Fruit fly (Drosophila melanogaster) whole organism, embryonic: Measurements from ENCODE around the gene CycG.

Source experiments
- Bdp1 ChIP-seq: fragments of 200-800 bp; sonication (Bioruptor generic); optimal IDR thresholded peaks from 3 replicates; lab custom pipeline; 2016; ENCODE audit warnings: missing biosample characterization, missing genetic modification characterization
- C15 ChIP-seq: fragments of 200-800 bp; sonication (Bioruptor generic); IDR thresholded peaks from 3 replicates; pipeline ENCODE4 v1.3.6; 2022; ENCODE audit warnings: missing biosample characterization, missing genetic modification characterization
- CG10959 ChIP-seq: fragments of 200-800 bp; sonication (Bioruptor generic); IDR thresholded peaks from 2 replicates; pipeline ENCODE4 v1.3.6; 2022; ENCODE audit warnings: missing biosample characterization, missing genetic modification characterization
- CG12299 ChIP-seq: fragments of 200-800 bp; sonication (Bioruptor generic); optimal IDR thresholded peaks from 2 replicates; lab custom pipeline; 2018; ENCODE audit warnings: missing biosample characterization, mild to moderate bottlenecking, missing genetic modification characterization
- CG12659 ChIP-seq: fragments of 200-800 bp; sonication (Bioruptor generic); optimal IDR thresholded peaks from 3 replicates; lab custom pipeline; 2017; ENCODE audit warnings: mild to moderate bottlenecking, missing biosample characterization, missing genetic modification reagents, missing genetic modification characterization
- CG13624 ChIP-seq: fragments of 200-800 bp; sonication (Bioruptor generic); optimal IDR thresholded peaks from 2 replicates; lab custom pipeline; 2016; ENCODE audit warnings: missing biosample characterization, missing genetic modification characterization
- CG13894 ChIP-seq: fragments of 200-800 bp; sonication (Bioruptor generic); optimal IDR thresholded peaks from 3 replicates; lab custom pipeline; 2018; ENCODE audit warnings: missing biosample characterization, mild to moderate bottlenecking, missing genetic modification characterization, moderate library complexity
- CG15479 ChIP-seq: fragments of 200-800 bp; sonication (Bioruptor generic); optimal IDR thresholded peaks from 3 replicates; lab custom pipeline; 2019; ENCODE audit warnings: missing biosample characterization, mild to moderate bottlenecking, missing genetic modification characterization, moderate library complexity
- CG17186 ChIP-seq: fragments of 200-800 bp; sonication (Bioruptor generic); optimal IDR thresholded peaks from 3 replicates; lab custom pipeline; 2017; ENCODE audit warnings: missing biosample characterization, missing genetic modification reagents, missing genetic modification characterization
- CG1832 ChIP-seq: fragments of 200-800 bp; sonication (Bioruptor generic); optimal IDR thresholded peaks from 2 replicates; lab custom pipeline; 2017; ENCODE audit warnings: missing biosample characterization, mild to moderate bottlenecking, missing genetic modification characterization, inconsistent platforms
- CG18599 ChIP-seq: fragments of 200-800 bp; sonication (Bioruptor generic); optimal IDR thresholded peaks from 3 replicates; lab custom pipeline; 2017; ENCODE audit warnings: missing biosample characterization, missing genetic modification characterization, mild to moderate bottlenecking, moderate library complexity, missing genetic modification reagents
- CG18619 ChIP-seq: fragments of 200-800 bp; sonication (Bioruptor generic); optimal IDR thresholded peaks from 3 replicates; lab custom pipeline; 2017; ENCODE audit warnings: missing biosample characterization, mild to moderate bottlenecking, missing genetic modification characterization
- CG2678 ChIP-seq: fragments of 200-800 bp; sonication (Bioruptor generic); optimal IDR thresholded peaks from 3 replicates; lab custom pipeline; 2019; ENCODE audit warnings: missing biosample characterization, mild to moderate bottlenecking, missing genetic modification characterization, moderate library complexity
- CG30020 ChIP-seq: fragments of 200-800 bp; optimal IDR thresholded peaks from 2 replicates; lab custom pipeline; 2019; ENCODE audit warnings: missing biosample characterization, mild to moderate bottlenecking, missing genetic modification characterization, moderate library complexity
- CG31224 ChIP-seq: fragments of 200-800 bp; sonication (Bioruptor generic); IDR thresholded peaks from 2 replicates; pipeline ENCODE4 v1.3.6; 2022; ENCODE audit warnings: missing biosample characterization, missing genetic modification characterization
- CG3407 ChIP-seq: fragments of 200-800 bp; sonication (Bioruptor generic); optimal IDR thresholded peaks from 2 replicates; lab custom pipeline; 2018; ENCODE audit warnings: missing biosample characterization, mild to moderate bottlenecking, missing genetic modification characterization
- CG34376 ChIP-seq: fragments of 200-800 bp; sonication (Bioruptor generic); optimal IDR thresholded peaks from 2 replicates; lab custom pipeline; 2018; ENCODE audit warnings: missing biosample characterization, mild to moderate bottlenecking, missing genetic modification characterization
- CG4854 ChIP-seq: fragments of 200-800 bp; sonication (Bioruptor generic); optimal IDR thresholded peaks from 2 replicates; lab custom pipeline; 2016; ENCODE audit warnings: missing biosample characterization, missing genetic modification characterization, inconsistent platforms
- CG6813 ChIP-seq: fragments of 200-800 bp; sonication (Bioruptor generic); optimal IDR thresholded peaks from 2 replicates; lab custom pipeline; 2017; ENCODE audit warnings: missing biosample characterization, missing genetic modification characterization, mild to moderate bottlenecking, moderate library complexity, missing genetic modification reagents
- CG8089 ChIP-seq: fragments of 200-800 bp; sonication (Bioruptor generic); optimal IDR thresholded peaks from 3 replicates; lab custom pipeline; 2016; ENCODE audit warnings: missing biosample characterization, missing genetic modification characterization
- CG8478 ChIP-seq: fragments of >200 bp; optimal IDR thresholded peaks from 2 replicates; lab custom pipeline; 2018
- Dad ChIP-seq: fragments of 200-800 bp; sonication (Bioruptor generic); optimal IDR thresholded peaks from 3 replicates; lab custom pipeline; 2016; ENCODE audit warnings: missing biosample characterization, missing genetic modification characterization
- Deaf1 ChIP-seq: fragments of 200-800 bp; optimal IDR thresholded peaks from 3 replicates; lab custom pipeline; 2019; ENCODE audit warnings: missing biosample characterization, mild to moderate bottlenecking, missing genetic modification characterization, moderate library complexity
- ERR ChIP-seq: fragments of 200-800 bp; sonication (Bioruptor generic); optimal IDR thresholded peaks from 2 replicates; lab custom pipeline; 2016; ENCODE audit warnings: missing biosample characterization, missing genetic modification characterization
- HmgD ChIP-seq: fragments of 200-800 bp; sonication (Bioruptor generic); optimal IDR thresholded peaks from 3 replicates; lab custom pipeline; 2016; ENCODE audit warnings: missing biosample characterization, missing genetic modification characterization
- HmgZ ChIP-seq: fragments of 200-800 bp; sonication (Bioruptor generic); optimal IDR thresholded peaks from 2 replicates; lab custom pipeline; 2018; ENCODE audit warnings: missing biosample characterization, mild to moderate bottlenecking, missing genetic modification characterization
- Hsf ChIP-seq: fragments of 200-800 bp; sonication (Bioruptor generic); optimal IDR thresholded peaks from 3 replicates; lab custom pipeline; 2016; ENCODE audit warnings: missing biosample characterization, missing genetic modification characterization
- Nf-YB ChIP-seq: fragments of 200-800 bp; sonication (Bioruptor generic); optimal IDR thresholded peaks from 3 replicates; lab custom pipeline; 2019; ENCODE audit warnings: missing biosample characterization, mild to moderate bottlenecking, missing genetic modification characterization, moderate library complexity
- Nf-YC ChIP-seq: fragments of 200-800 bp; optimal IDR thresholded peaks from 3 replicates; lab custom pipeline; 2019; ENCODE audit warnings: missing biosample characterization, mild to moderate bottlenecking, missing genetic modification characterization, moderate library complexity
- NfI ChIP-seq: fragments of 200-800 bp; sonication (Bioruptor generic); optimal IDR thresholded peaks from 3 replicates; lab custom pipeline; 2018; ENCODE audit warnings: missing biosample characterization, mild to moderate bottlenecking, missing genetic modification characterization, moderate library complexity
- Sox100B ChIP-seq: fragments of 200-800 bp; sonication (Bioruptor generic); optimal IDR thresholded peaks from 3 replicates; lab custom pipeline; 2018; ENCODE audit warnings: missing biosample characterization, mild to moderate bottlenecking, missing genetic modification characterization
- Sox102F ChIP-seq: fragments of 200-800 bp; sonication (Bioruptor generic); optimal IDR thresholded peaks from 2 replicates; lab custom pipeline; 2018; ENCODE audit warnings: missing biosample characterization, mild to moderate bottlenecking, missing genetic modification characterization, moderate library complexity
- abd-A ChIP-seq: fragments of 200-800 bp; sonication (Bioruptor generic); optimal IDR thresholded peaks from 3 replicates; lab custom pipeline; 2019; ENCODE audit warnings: missing biosample characterization, mild to moderate bottlenecking, missing genetic modification characterization, moderate library complexity
- chn ChIP-seq: fragments of 200-800 bp; sonication (Bioruptor generic); optimal IDR thresholded peaks from 2 replicates; lab custom pipeline; 2016; ENCODE audit warnings: missing biosample characterization, missing genetic modification characterization
- crc ChIP-seq: fragments of 200-800 bp; sonication (Bioruptor generic); optimal IDR thresholded peaks from 2 replicates; lab custom pipeline; 2016; ENCODE audit warnings: missing biosample characterization, missing genetic modification characterization
- cwo ChIP-seq: fragments of 200-800 bp; sonication (Bioruptor generic); optimal IDR thresholded peaks from 3 replicates; lab custom pipeline; 2017; ENCODE audit warnings: missing biosample characterization, missing genetic modification characterization, mild to moderate bottlenecking, moderate library complexity, missing genetic modification reagents
- gt ChIP-seq: fragments of 200-800 bp; sonication (Bioruptor generic); IDR thresholded peaks from 2 replicates; pipeline ENCODE4 v1.3.6; 2022; ENCODE audit warnings: missing biosample characterization, missing genetic modification characterization
- hth ChIP-seq: fragments of >200 bp; optimal IDR thresholded peaks from 2 replicates; lab custom pipeline; 2017; ENCODE audit warnings: inconsistent platforms
- nerfin-1 ChIP-seq: fragments of 200-800 bp; sonication (Bioruptor generic); optimal IDR thresholded peaks from 3 replicates; lab custom pipeline; 2019; ENCODE audit warnings: missing biosample characterization, mild to moderate bottlenecking, missing genetic modification characterization, moderate library complexity
- nmo ChIP-seq: fragments of 200-800 bp; sonication (Bioruptor generic); optimal IDR thresholded peaks from 2 replicates; lab custom pipeline; 2018; ENCODE audit warnings: missing biosample characterization, mild to moderate bottlenecking, missing genetic modification characterization, moderate library complexity
- oc ChIP-seq: fragments of 200-800 bp; sonication (Bioruptor generic); optimal IDR thresholded peaks from 2 replicates; lab custom pipeline; 2018; ENCODE audit warnings: missing biosample characterization, mild to moderate bottlenecking, missing genetic modification characterization, moderate library complexity
- odd ChIP-seq: fragments of 200-800 bp; sonication (Bioruptor generic); optimal IDR thresholded peaks from 2 replicates; lab custom pipeline; 2017; ENCODE audit warnings: missing biosample characterization, mild to moderate bottlenecking, missing genetic modification characterization
- pho ChIP-seq: fragments of 200-800 bp; sonication (Bioruptor generic); optimal IDR thresholded peaks from 2 replicates; lab custom pipeline; 2016; ENCODE audit warnings: missing biosample characterization, missing genetic modification characterization
- pros ChIP-seq: fragments of 200-800 bp; sonication (Bioruptor generic); optimal IDR thresholded peaks from 3 replicates; lab custom pipeline; 2019; ENCODE audit warnings: missing biosample characterization, mild to moderate bottlenecking, missing genetic modification characterization, moderate library complexity
- scrt ChIP-seq: fragments of 200-800 bp; sonication (Bioruptor generic); optimal IDR thresholded peaks from 2 replicates; lab custom pipeline; 2018; ENCODE audit warnings: missing biosample characterization, mild to moderate bottlenecking, missing genetic modification characterization, moderate library complexity
- sd ChIP-seq: fragments of 200-800 bp; sonication (Bioruptor generic); optimal IDR thresholded peaks from 3 replicates; lab custom pipeline; 2018; ENCODE audit warnings: missing biosample characterization, mild to moderate bottlenecking, missing genetic modification characterization, moderate library complexity
- sens ChIP-seq: fragments of 200-800 bp; sonication (Bioruptor generic); peaks from one replicate; lab custom pipeline; 2016; ENCODE audit warnings: missing biosample characterization, missing genetic modification characterization
- sna ChIP-seq: fragments of 200-800 bp; sonication (Bioruptor generic); IDR thresholded peaks from 2 replicates; pipeline ENCODE4 v1.3.6; 2022; ENCODE audit warnings: missing biosample characterization, missing genetic modification characterization; ENCODE audit not compliant: partially characterized antibody
- sug ChIP-seq: fragments of 200-800 bp; optimal IDR thresholded peaks from 2 replicates; lab custom pipeline; 2019; ENCODE audit warnings: missing biosample characterization, mild to moderate bottlenecking, missing genetic modification characterization, moderate library complexity

CycG gene

DNA sequence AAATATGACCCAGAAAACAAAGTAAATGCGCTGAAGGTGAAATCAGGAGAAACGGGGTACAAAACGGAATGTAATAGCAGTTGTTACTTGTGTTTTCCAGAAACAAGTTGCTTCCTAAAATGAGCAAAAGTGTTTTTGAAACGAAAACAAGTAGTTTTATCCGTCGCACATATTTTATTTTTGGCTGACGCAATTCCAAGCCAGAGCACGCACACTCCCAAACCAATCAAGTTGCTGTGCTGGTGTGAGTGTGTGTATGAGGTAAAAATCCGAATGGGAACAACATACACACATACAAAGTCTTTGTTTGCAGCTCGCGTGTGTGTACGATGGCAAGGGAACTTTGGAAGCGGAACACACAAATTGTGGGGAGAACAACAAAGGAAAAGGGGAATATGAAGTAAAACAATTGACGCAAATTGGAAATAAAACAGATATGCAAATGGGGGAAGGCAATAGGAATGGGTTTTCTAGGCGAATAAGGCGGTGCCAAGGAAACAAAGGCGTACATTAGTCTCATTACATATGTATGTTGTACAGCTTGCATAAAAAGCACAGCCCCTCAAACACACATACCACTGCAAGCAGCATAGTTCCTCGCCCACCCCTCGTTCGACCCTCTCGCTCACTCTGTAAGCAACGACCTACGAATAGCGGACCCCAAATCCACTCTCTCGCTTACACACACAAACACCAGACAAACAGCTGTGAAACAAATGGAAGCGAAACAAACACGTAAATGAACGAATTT, 3.9 kb downstream of the CycG start (continued):
- TF ChIP-seq CG13894 = peak; percentile 61
- TF ChIP-seq CG13624 (GFP tag; lab: Kevin White, UChicago) = peak; percentile 11
- peak; percentile 66 for TF ChIP-seq CG34376
- TF ChIP-seq gt (GFP tag; lab: Robert Waterston, UW) = no peak
- peak; percentile 29 for TF ChIP-seq CG3407
- TF ChIP-seq nmo (GFP tag; lab: Kevin White, UChicago) = peak; percentile 13
- TF ChIP-seq CG30020 = no peak
- no peak for TF ChIP-seq Bdp1 (GFP tag; lab: Kevin White, UChicago)
- peak; percentile 82 for TF ChIP-seq abd-A
- TF ChIP-seq sug = peak; percentile 30
- TF ChIP-seq CG15479 (GFP tag; lab: Kevin White, UChicago) = peak; percentile 23
- peak; percentile 0 for TF ChIP-seq CG2678 (tag; lab: Kevin White, UChicago)
- TF ChIP-seq Deaf1 (tag; lab: Kevin White, UChicago) = peak; percentile 17
- TF ChIP-seq Hsf (GFP tag; lab: Kevin White, UChicago) = no peak
- TF ChIP-seq NfI = peak; percentile 8
- no peak for TF ChIP-seq Sox100B (GFP tag; lab: Kevin White, UChicago)
- peak; percentile 16 for TF ChIP-seq CG6813 (GFP tag; lab: Kevin White, UChicago)
- TF ChIP-seq chn (GFP tag; lab: Kevin White, UChicago) = peak; percentile 43
- TF ChIP-seq pros = peak; percentile 64
- peak; percentile 9 for TF ChIP-seq CG12659 (GFP tag; lab: Kevin White, UChicago)
- no peak for TF ChIP-seq hth (lab: Kevin White, UChicago)
- TF ChIP-seq scrt = peak; percentile 45
- TF ChIP-seq sna (GFP tag; lab: Robert Waterston, UW) = no peak
- peak; percentile 15 for TF ChIP-seq HmgD (GFP tag; lab: Kevin White, UChicago)
- no peak for TF ChIP-seq odd (GFP tag; lab: Kevin White, UChicago)
- no peak for TF ChIP-seq cwo (GFP tag; lab: Kevin White, UChicago)
- TF ChIP-seq C15 (GFP tag; lab: Robert Waterston, UW) = no peak
- TF ChIP-seq sd = peak; percentile 79
- peak; percentile 4 for TF ChIP-seq crc
- TF ChIP-seq Sox102F (GFP tag; lab: Kevin White, UChicago) = peak; percentile 7
- no peak for TF ChIP-seq CG17186 (GFP tag; lab: Kevin White, UChicago)
- no peak for TF ChIP-seq Dad (GFP tag; lab: Kevin White, UChicago)
- TF ChIP-seq oc (tag; lab: Kevin White, UChicago) = peak; percentile 13
- no peak for TF ChIP-seq CG8089 (GFP tag; lab: Kevin White, UChicago)
- TF ChIP-seq CG31224 = no peak
- TF ChIP-seq sens (GFP tag; lab: Kevin White, UChicago) = peak; percentile 76
- TF ChIP-seq ERR = peak; percentile 59
- TF ChIP-seq CG4854 (GFP tag; lab: Kevin White, UChicago) = no peak
- TF ChIP-seq CG18599 (GFP tag; lab: Kevin White, UChicago) = peak; percentile 31
- TF ChIP-seq CG1832 (GFP tag; lab: Kevin White, UChicago) = peak; percentile 86
- TF ChIP-seq pho (GFP tag; lab: Kevin White, UChicago) = no peak
- TF ChIP-seq CG10959 (GFP tag; lab: Robert Waterston, UW) = no peak
- peak; percentile 51 for TF ChIP-seq Nf-YC
- peak; percentile 41 for TF ChIP-seq HmgZ (tag; lab: Kevin White, UChicago)
- peak; percentile 19 for TF ChIP-seq CG18619
- peak; percentile 80 for TF ChIP-seq nerfin-1 (tag; lab: Kevin White, UChicago)
- TF ChIP-seq Nf-YB (GFP tag; lab: Kevin White, UChicago) = no peak
- peak; percentile 15 for TF ChIP-seq CG12299 (tag; lab: Kevin White, UChicago)
- TF ChIP-seq CG8478 (lab: Kevin White, UChicago) = peak; percentile 96
